Fruit fly (Drosophila melanogaster): ENCODE results near the gene Gbs-76A.

DNA sequence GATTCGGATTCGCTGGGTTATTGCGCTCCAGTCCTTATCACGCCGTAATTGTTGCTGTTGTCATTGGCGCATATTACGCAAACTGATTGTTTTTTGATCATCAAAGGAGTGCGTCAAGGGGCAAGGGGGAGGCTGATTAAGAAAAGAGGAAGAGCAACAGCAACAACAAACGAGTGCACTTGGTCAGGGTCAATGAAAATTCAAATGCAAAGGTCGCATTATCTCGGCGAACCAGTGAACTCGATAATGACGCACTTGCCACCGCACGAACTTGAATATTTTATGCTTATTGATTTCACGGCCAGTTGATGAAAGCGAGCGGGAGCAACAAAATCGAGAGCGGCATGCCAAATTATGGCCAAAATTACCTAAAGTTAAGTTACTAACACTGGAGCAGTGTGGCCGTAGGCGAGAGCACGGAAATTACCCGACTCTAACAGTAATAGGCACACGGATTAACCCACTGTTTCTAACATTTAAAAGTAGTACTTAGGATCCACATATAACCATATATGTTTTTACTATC is 32.2 kb downstream of the Gbs-76A start, which contains the start of gene nes:
- TF ChIP-seq pan (optimal IDR thresholded peaks at IDR 0.05) (no peak), EcR (GFP tag; optimal IDR thresholded peaks at IDR 0.05) (peak in 1 of 2 experiments; percentile 79), psq (optimal IDR thresholded peaks at IDR 0.05) (no peak), CG8478 (optimal IDR thresholded peaks at IDR 0.05) (no peak), usp (GFP tag; optimal IDR thresholded peaks at IDR 0.05) (no peak)

All from whole organism.